Fruit fly (Drosophila melanogaster) whole organism, wandering third instar larva: ENCODE measurements around the gene Traf-like.

Source experiments
- Myc ChIP-seq: fragments of >200 bp; optimal IDR thresholded peaks from 2 replicates; lab custom pipeline; 2017
- dmrt93B ChIP-seq: fragments of 200-800 bp; sonication (Bioruptor generic); optimal IDR thresholded peaks from 2 replicates; lab custom pipeline; 2018; ENCODE audit warnings: missing biosample characterization, mild to moderate bottlenecking, missing genetic modification characterization
- h ChIP-seq: fragments of 200-800 bp; sonication (Bioruptor generic); optimal IDR thresholded peaks from 3 replicates; lab custom pipeline; 2016; ENCODE audit warnings: missing biosample characterization, mild to moderate bottlenecking, missing genetic modification characterization
- sage ChIP-seq: fragments of 200-800 bp; sonication (Bioruptor generic); optimal IDR thresholded peaks from 2 replicates; lab custom pipeline; 2016; ENCODE audit warnings: missing biosample characterization, mild to moderate bottlenecking, missing genetic modification characterization

DNA sequence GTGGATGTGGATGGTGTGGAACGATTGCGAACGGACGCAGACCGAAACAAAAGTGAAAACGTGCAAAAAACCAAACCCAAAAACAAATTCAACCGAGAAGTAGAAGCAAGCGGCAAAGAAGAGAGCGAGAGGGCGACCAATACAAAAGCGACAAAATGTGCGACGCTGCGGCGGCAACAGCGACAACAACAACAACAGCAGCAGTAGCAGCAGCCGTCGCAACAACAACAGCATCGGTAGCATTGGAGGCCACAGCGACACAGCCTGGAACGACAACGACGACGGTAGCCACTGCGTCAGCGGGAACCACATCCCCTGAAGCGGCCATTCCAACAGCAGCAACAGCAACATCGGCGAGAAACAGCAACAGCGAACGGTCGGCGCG is 8.3 kb downstream of the Traf-like start:
- no peak for TF ChIP-seq Myc (lab: Kevin White, UChicago)
- no peak for TF ChIP-seq h (GFP tag; lab: Kevin White, UChicago)
- no peak for TF ChIP-seq dmrt93B (GFP tag; lab: Kevin White, UChicago)
- TF ChIP-seq sage (GFP tag; lab: Kevin White, UChicago) = no peak
